Fruit fly (Drosophila melanogaster) whole organism, embryonic: ENCODE results near the gene CG17154.

Experiments used
- Blimp-1 ChIP-seq: fragments of 200-800 bp; sonication (Bioruptor generic); optimal IDR thresholded peaks from 3 replicates; lab custom pipeline; 2018; ENCODE audit warnings: missing biosample characterization, missing genetic modification characterization, mild to moderate bottlenecking, moderate library complexity, missing genetic modification reagents
- CG10366 ChIP-seq: fragments of 200-800 bp; sonication (Bioruptor generic); IDR thresholded peaks from 2 replicates; pipeline ENCODE4 v1.3.6; 2022; ENCODE audit warnings: missing biosample characterization, missing genetic modification characterization
- CG10431 ChIP-seq: fragments of 200-800 bp; sonication (Bioruptor generic); optimal IDR thresholded peaks from 3 replicates; lab custom pipeline; 2018; ENCODE audit warnings: missing biosample characterization, mild to moderate bottlenecking, missing genetic modification characterization
- CG11560 ChIP-seq: fragments of 200-800 bp; sonication (Bioruptor generic); IDR thresholded peaks from 3 replicates; pipeline ENCODE4 v1.3.6; 2022; ENCODE audit warnings: missing biosample characterization, missing genetic modification characterization
- CG15269 ChIP-seq: fragments of 200-800 bp; sonication (Bioruptor generic); optimal IDR thresholded peaks from 2 replicates; lab custom pipeline; 2018; ENCODE audit warnings: missing biosample characterization, mild to moderate bottlenecking, missing genetic modification characterization, moderate library complexity
- CG15601 ChIP-seq: fragments of 200-800 bp; sonication (Bioruptor generic); optimal IDR thresholded peaks from 3 replicates; lab custom pipeline; 2019; ENCODE audit warnings: missing biosample characterization, mild to moderate bottlenecking, missing genetic modification characterization, moderate library complexity
- CG1602 ChIP-seq: fragments of 200-800 bp; sonication (Bioruptor generic); optimal IDR thresholded peaks from 3 replicates; lab custom pipeline; 2016; ENCODE audit warnings: missing biosample characterization, missing genetic modification characterization
- CG16813 ChIP-seq: fragments of 200-800 bp; sonication (Bioruptor generic); IDR thresholded peaks from 3 replicates; pipeline ENCODE4 v1.3.6; 2022; ENCODE audit warnings: missing biosample characterization, missing genetic modification characterization; ENCODE audit not compliant: partially characterized antibody
- CG16815 ChIP-seq: fragments of 200-800 bp; sonication (Bioruptor generic); optimal IDR thresholded peaks from 3 replicates; lab custom pipeline; 2017; ENCODE audit warnings: missing biosample characterization, mild to moderate bottlenecking, missing genetic modification characterization
- CG17568 ChIP-seq: fragments of 200-800 bp; sonication (Bioruptor generic); optimal IDR thresholded peaks from 2 replicates; lab custom pipeline; 2018; ENCODE audit warnings: missing biosample characterization, mild to moderate bottlenecking, missing genetic modification characterization, moderate library complexity
- CG17829 ChIP-seq: fragments of 200-800 bp; optimal IDR thresholded peaks from 2 replicates; lab custom pipeline; 2019; ENCODE audit warnings: missing biosample characterization, mild to moderate bottlenecking, missing genetic modification characterization, moderate library complexity
- CG1792 ChIP-seq: fragments of 200-800 bp; sonication (Bioruptor generic); optimal IDR thresholded peaks from 2 replicates; lab custom pipeline; 2016; ENCODE audit warnings: missing biosample characterization, missing genetic modification characterization
- CG30020 ChIP-seq: fragments of 200-800 bp; optimal IDR thresholded peaks from 2 replicates; lab custom pipeline; 2019; ENCODE audit warnings: missing biosample characterization, mild to moderate bottlenecking, missing genetic modification characterization, moderate library complexity
- CG34224 ChIP-seq: fragments of 200-800 bp; sonication (Bioruptor generic); IDR thresholded peaks from 3 replicates; pipeline ENCODE4 v1.3.6; 2022; ENCODE audit warnings: missing biosample characterization, missing genetic modification characterization; ENCODE audit not compliant: partially characterized antibody
- CG4820 ChIP-seq: fragments of 200-800 bp; sonication (Bioruptor generic); optimal IDR thresholded peaks from 3 replicates; lab custom pipeline; 2016; ENCODE audit warnings: missing biosample characterization, missing genetic modification characterization
- CG6654 ChIP-seq: fragments of 200-800 bp; sonication (Bioruptor generic); optimal IDR thresholded peaks from 2 replicates; lab custom pipeline; 2017; ENCODE audit warnings: missing biosample characterization, mild to moderate bottlenecking, missing genetic modification characterization
- CG7372 ChIP-seq: fragments of 200-800 bp; sonication (Bioruptor generic); IDR thresholded peaks from 2 replicates; pipeline ENCODE4 v1.3.6; 2022; ENCODE audit warnings: missing biosample characterization, missing genetic modification characterization
- CG7928 ChIP-seq: fragments of 200-800 bp; sonication (Bioruptor generic); optimal IDR thresholded peaks from 2 replicates; lab custom pipeline; 2017; ENCODE audit warnings: missing biosample characterization, mild to moderate bottlenecking, missing genetic modification characterization
- CG7963 ChIP-seq: fragments of 200-800 bp; sonication (Bioruptor generic); IDR thresholded peaks from 3 replicates; pipeline ENCODE4 v1.3.6; 2022; ENCODE audit warnings: missing biosample characterization, missing genetic modification characterization; ENCODE audit not compliant: partially characterized antibody
- CG9215 ChIP-seq: fragments of 200-800 bp; sonication (Bioruptor generic); IDR thresholded peaks from 2 replicates; pipeline ENCODE4 v1.3.6; 2022; ENCODE audit warnings: missing biosample characterization, missing genetic modification characterization
- Camta ChIP-seq: fragments of 200-800 bp; sonication (Bioruptor generic); optimal IDR thresholded peaks from 2 replicates; lab custom pipeline; 2016; ENCODE audit warnings: missing biosample characterization, missing genetic modification characterization
- Deaf1 ChIP-seq: fragments of 200-800 bp; optimal IDR thresholded peaks from 3 replicates; lab custom pipeline; 2019; ENCODE audit warnings: missing biosample characterization, mild to moderate bottlenecking, missing genetic modification characterization, moderate library complexity
- Doc3 ChIP-seq: fragments of 200-800 bp; sonication (Bioruptor generic); IDR thresholded peaks from 3 replicates; pipeline ENCODE4 v1.3.6; 2022; ENCODE audit warnings: missing biosample characterization, missing genetic modification characterization; ENCODE audit not compliant: partially characterized antibody
- Hsf ChIP-seq: fragments of 200-800 bp; sonication (Bioruptor generic); optimal IDR thresholded peaks from 3 replicates; lab custom pipeline; 2016; ENCODE audit warnings: missing biosample characterization, missing genetic modification characterization
- Jarid2 ChIP-seq: fragments of 200-800 bp; sonication (Bioruptor generic); optimal IDR thresholded peaks from 3 replicates; lab custom pipeline; 2017; ENCODE audit warnings: mild to moderate bottlenecking, missing biosample characterization, missing genetic modification reagents, missing genetic modification characterization
- Mes4 ChIP-seq: fragments of 200-800 bp; sonication (Bioruptor generic); optimal IDR thresholded peaks from 2 replicates; lab custom pipeline; 2016; ENCODE audit warnings: missing biosample characterization, missing genetic modification characterization
- Pdp1 ChIP-seq, 2 experiments: fragments of 200-800 bp; sonication (Bioruptor generic); optimal IDR thresholded peaks; 3 replicates each; lab custom pipeline; 2016; ENCODE audit warnings: missing biosample characterization in 2 of 2, missing genetic modification characterization in 2 of 2, mild to moderate bottlenecking in 1 of 2, moderate library complexity in 1 of 2
- Ptx1 ChIP-seq: fragments of 200-800 bp; sonication (Bioruptor generic); IDR thresholded peaks from 2 replicates; pipeline ENCODE4 v1.3.6; 2022; ENCODE audit warnings: missing biosample characterization, missing genetic modification characterization
- Ravus ChIP-seq: fragments of 200-800 bp; sonication (Bioruptor generic); IDR thresholded peaks from 2 replicates; pipeline ENCODE4 v1.3.6; 2022; ENCODE audit warnings: missing biosample characterization, missing genetic modification characterization
- Scr ChIP-seq: fragments of 200-800 bp; sonication (Bioruptor generic); IDR thresholded peaks from 2 replicates; pipeline ENCODE4 v1.3.6; 2022; ENCODE audit warnings: missing biosample characterization, missing genetic modification characterization; ENCODE audit not compliant: partially characterized antibody
- Sin3A ChIP-seq: fragments of >200 bp; optimal IDR thresholded peaks from 2 replicates; lab custom pipeline; 2018
- Sox102F ChIP-seq: fragments of 200-800 bp; sonication (Bioruptor generic); optimal IDR thresholded peaks from 2 replicates; lab custom pipeline; 2018; ENCODE audit warnings: missing biosample characterization, mild to moderate bottlenecking, missing genetic modification characterization, moderate library complexity
- ara ChIP-seq: fragments of 200-800 bp; sonication (Bioruptor generic); IDR thresholded peaks from 2 replicates; pipeline ENCODE4 v1.3.6; 2022; ENCODE audit warnings: missing biosample characterization, missing genetic modification characterization
- cg ChIP-seq: fragments of 200-800 bp; sonication (Bioruptor generic); optimal IDR thresholded peaks from 3 replicates; lab custom pipeline; 2019; ENCODE audit warnings: missing biosample characterization, mild to moderate bottlenecking, missing genetic modification characterization, moderate library complexity
- cwo ChIP-seq: fragments of 200-800 bp; sonication (Bioruptor generic); optimal IDR thresholded peaks from 3 replicates; lab custom pipeline; 2017; ENCODE audit warnings: missing biosample characterization, missing genetic modification characterization, mild to moderate bottlenecking, moderate library complexity, missing genetic modification reagents
- danr ChIP-seq: fragments of 200-800 bp; sonication (Bioruptor generic); IDR thresholded peaks from 2 replicates; pipeline ENCODE4 v1.3.6; 2022; ENCODE audit warnings: missing biosample characterization, missing genetic modification characterization
- dmrt99B ChIP-seq: fragments of 200-800 bp; sonication (Bioruptor generic); optimal IDR thresholded peaks from 2 replicates; lab custom pipeline; 2018; ENCODE audit warnings: missing biosample characterization, mild to moderate bottlenecking, missing genetic modification characterization, moderate library complexity
- grau ChIP-seq: fragments of 200-800 bp; optimal IDR thresholded peaks from 3 replicates; lab custom pipeline; 2019; ENCODE audit warnings: missing biosample characterization, mild to moderate bottlenecking, missing genetic modification characterization, moderate library complexity
- gsb ChIP-seq: fragments of 200-800 bp; sonication (Bioruptor generic); IDR thresholded peaks from 2 replicates; pipeline ENCODE4 v1.3.6; 2022; ENCODE audit warnings: missing biosample characterization, missing genetic modification characterization
- gt ChIP-seq: fragments of 200-800 bp; sonication (Bioruptor generic); IDR thresholded peaks from 2 replicates; pipeline ENCODE4 v1.3.6; 2022; ENCODE audit warnings: missing biosample characterization, missing genetic modification characterization
- ham ChIP-seq: fragments of 200-800 bp; sonication (Bioruptor generic); IDR thresholded peaks from 2 replicates; pipeline ENCODE4 v1.3.6; 2022; ENCODE audit warnings: missing biosample characterization, missing genetic modification characterization
- insv ChIP-seq, 2 experiments: fragments of 200-800 bp; sonication (Bioruptor generic); optimal IDR thresholded peaks; 3 replicates each; lab custom pipeline; 2016 to 2018; ENCODE audit warnings: missing biosample characterization in 2 of 2, missing genetic modification characterization in 2 of 2
- knrl ChIP-seq: fragments of 200-800 bp; sonication (Bioruptor generic); IDR thresholded peaks from 3 replicates; pipeline ENCODE4 v1.3.6; 2022; ENCODE audit warnings: missing biosample characterization, missing genetic modification characterization; ENCODE audit not compliant: partially characterized antibody
- lilli ChIP-seq: fragments of 200-800 bp; sonication (Bioruptor generic); optimal IDR thresholded peaks from 3 replicates; lab custom pipeline; 2016; ENCODE audit warnings: missing biosample characterization, missing genetic modification characterization
- lmd ChIP-seq: fragments of 200-800 bp; sonication (Bioruptor generic); IDR thresholded peaks from 2 replicates; pipeline ENCODE4 v1.3.6; 2022; ENCODE audit warnings: missing biosample characterization, missing genetic modification characterization
- otp ChIP-seq: fragments of 200-800 bp; sonication (Bioruptor generic); IDR thresholded peaks from 3 replicates; pipeline ENCODE4, ENCODE4 v1.3.6; 2022; ENCODE audit warnings: missing biosample characterization, missing genetic modification characterization
- sens ChIP-seq: fragments of 200-800 bp; sonication (Bioruptor generic); peaks from one replicate; lab custom pipeline; 2016; ENCODE audit warnings: missing biosample characterization, missing genetic modification characterization
- slbo ChIP-seq: fragments of 200-800 bp; sonication (Bioruptor generic); IDR thresholded peaks from 2 replicates; pipeline ENCODE4 v1.3.6; 2022; ENCODE audit warnings: missing biosample characterization, missing genetic modification characterization
- tio ChIP-seq: fragments of 200-800 bp; sonication (Bioruptor generic); optimal IDR thresholded peaks from 2 replicates; lab custom pipeline; 2017; ENCODE audit warnings: missing biosample characterization, missing genetic modification characterization, inconsistent platforms
- tna ChIP-seq: fragments of 200-800 bp; sonication (Bioruptor generic); IDR thresholded peaks from 2 replicates; pipeline ENCODE4 v1.3.6; 2022; ENCODE audit warnings: missing biosample characterization, missing genetic modification characterization; ENCODE audit not compliant: partially characterized antibody
- zen2 ChIP-seq: fragments of 200-800 bp; sonication (Bioruptor generic); IDR thresholded peaks from 3 replicates; pipeline ENCODE4 v1.3.6; 2022; ENCODE audit warnings: missing biosample characterization, missing genetic modification characterization; ENCODE audit not compliant: partially characterized antibody

The CG17154 gene

dm6 chr3L:12118156-12118555 lies 29.7 kb downstream of the CG17154 start, which contains the start of gene ssp (continued):
- TF ChIP-seq CG34224 (GFP tag; lab: Robert Waterston, UW) (peak; percentile 88), CG7928 (GFP tag; lab: Kevin White, UChicago) (no peak), gsb (GFP tag; lab: Robert Waterston, UW) (no peak), insv (GFP tag; optimal IDR thresholded peaks at IDR 0.05; lab: Kevin White, UChicago) (no peak), Scr (GFP tag; lab: Robert Waterston, UW) (peak; percentile 84), lilli (GFP tag; lab: Kevin White, UChicago) (no peak), CG4820 (GFP tag; lab: Kevin White, UChicago) (no peak), ham (GFP tag; lab: Robert Waterston, UW) (no peak), Blimp-1 (no peak), danr (GFP tag; lab: Robert Waterston, UW) (no peak), zen2 (GFP tag; lab: Robert Waterston, UW) (no peak; the same call in 1 of the 3 replicates), CG30020 (no peak), CG10366 (GFP tag; lab: Robert Waterston, UW) (no peak), Jarid2 (no peak), CG15269 (tag; lab: Kevin White, UChicago) (no peak), Pdp1 (GFP tag; optimal IDR thresholded peaks at IDR 0.05; lab: Kevin White, UChicago) (peak in 1 of 2 experiments; percentile 47), CG17829 (tag; lab: Kevin White, UChicago) (peak; percentile 14), cwo (GFP tag; lab: Kevin White, UChicago) (no peak), Camta (GFP tag; lab: Kevin White, UChicago) (no peak), Deaf1 (tag; lab: Kevin White, UChicago) (no peak), cg (GFP tag; lab: Kevin White, UChicago) (no peak), Hsf (GFP tag; lab: Kevin White, UChicago) (no peak), CG16813 (GFP tag; lab: Robert Waterston, UW) (peak; percentile 68), grau (tag; lab: Kevin White, UChicago) (no peak), CG7372 (GFP tag; lab: Robert Waterston, UW) (no peak), Mes4 (GFP tag; lab: Kevin White, UChicago) (no peak), CG9215 (GFP tag; lab: Robert Waterston, UW) (no peak), CG11560 (no peak), CG1602 (GFP tag; lab: Kevin White, UChicago) (no peak), CG6654 (GFP tag; lab: Kevin White, UChicago) (no peak), CG7963 (GFP tag; lab: Robert Waterston, UW) (peak; percentile 36; the same call in 1 of the 3 replicates), slbo (GFP tag; lab: Robert Waterston, UW) (no peak), Ravus (GFP tag; lab: Robert Waterston, UW) (no peak), tna (peak; percentile 59), otp (GFP tag; lab: Robert Waterston, UW) (no peak), CG15601 (tag; lab: Kevin White, UChicago) (no peak), sens (GFP tag; lab: Kevin White, UChicago) (peak; percentile 7), ara (GFP tag; lab: Robert Waterston, UW) (no peak), knrl (GFP tag; lab: Robert Waterston, UW) (peak; percentile 74; the same call in 2 of the 3 replicates), CG10431 (no peak), CG17568 (GFP tag; lab: Kevin White, UChicago) (no peak), tio (GFP tag; lab: Kevin White, UChicago) (no peak), Doc3 (GFP tag; lab: Robert Waterston, UW) (peak; percentile 79), gt (GFP tag; lab: Robert Waterston, UW) (no peak), lmd (GFP tag; lab: Robert Waterston, UW) (no peak), Sin3A (lab: Kevin White, UChicago) (no peak), Sox102F (no peak), CG1792 (GFP tag; lab: Kevin White, UChicago) (no peak), CG16815 (GFP tag; lab: Kevin White, UChicago) (no peak), dmrt99B (tag; lab: Kevin White, UChicago) (no peak), Ptx1 (GFP tag; lab: Robert Waterston, UW) (no peak)
